Worm (Caenorhabditis elegans) whole organism, young adult: Measurements from ENCODE around the gene F38B2.4.

Source experiments
- B0019.2 ChIP-seq: fragments of 200-800 bp; sonication (Bioruptor generic); conservative IDR thresholded peaks from 2 replicates; pipeline ENCODE4 v1.3.6; 2022; ENCODE audit warnings: missing genetic modification reagents, missing genetic modification characterization, missing compliant biosample characterization
- B0261.1 ChIP-seq: sonication (generic microtip); optimal IDR thresholded peaks from 2 replicates; lab custom pipeline; 2016; ENCODE audit warnings: mild to moderate bottlenecking, missing genetic modification characterization, moderate library complexity, missing compliant biosample characterization
- F10E7.11 ChIP-seq: sonication (generic microtip); optimal IDR thresholded peaks from 2 replicates; lab custom pipeline; 2017; ENCODE audit warnings: mild to moderate bottlenecking, missing genetic modification characterization, moderate library complexity, missing compliant biosample characterization
- F22D6.2 ChIP-seq: sonication (generic microtip); optimal IDR thresholded peaks from 2 replicates; lab custom pipeline; 2016; ENCODE audit warnings: mild to moderate bottlenecking, missing genetic modification characterization, missing compliant biosample characterization
- F33H1.4 ChIP-seq: fragments of 200-800 bp; sonication (Bioruptor generic); IDR thresholded peaks from 2 replicates; pipeline ENCODE4 v1.3.6; 2022; ENCODE audit warnings: missing genetic modification reagents, missing genetic modification characterization, missing compliant biosample characterization
- F52B5.7 ChIP-seq: sonication (generic microtip); optimal IDR thresholded peaks from 2 replicates; lab custom pipeline; 2016; ENCODE audit warnings: mild to moderate bottlenecking, missing genetic modification characterization, missing compliant biosample characterization
- F55B11.4 ChIP-seq: sonication (generic microtip); optimal IDR thresholded peaks from 2 replicates; lab custom pipeline; 2016; ENCODE audit warnings: missing compliant biosample characterization, missing genetic modification characterization, borderline replicate concordance; ENCODE audit not compliant: insufficient read depth
- K11D2.4 ChIP-seq: fragments of 200-800 bp; sonication (Bioruptor generic); IDR thresholded peaks from 2 replicates; pipeline ENCODE4 v1.3.6; 2022; ENCODE audit warnings: missing genetic modification reagents, missing genetic modification characterization, missing compliant biosample characterization
- T07F8.4 ChIP-seq: sonication (generic microtip); optimal IDR thresholded peaks from 2 replicates; lab custom pipeline; 2016; ENCODE audit warnings: mild to moderate bottlenecking, missing genetic modification characterization, moderate library complexity, missing compliant biosample characterization
- Y53F4B.3 ChIP-seq: fragments of 200-800 bp; sonication (Bioruptor generic); IDR thresholded peaks from 2 replicates; pipeline ENCODE4 v1.3.6; 2022; ENCODE audit warnings: missing genetic modification reagents, missing genetic modification characterization, missing compliant biosample characterization
- Y56A3A.18 ChIP-seq: fragments of 200-800 bp; sonication (Bioruptor generic); IDR thresholded peaks from 2 replicates; pipeline ENCODE4 v1.3.6; 2022; ENCODE audit warnings: missing genetic modification reagents, missing genetic modification characterization, missing compliant biosample characterization
- Y67H2A.10 ChIP-seq: fragments of 200-800 bp; sonication (Bioruptor generic); conservative IDR thresholded peaks from 2 replicates; pipeline ENCODE4 v1.3.6; 2022; ENCODE audit warnings: missing genetic modification reagents, missing genetic modification characterization, missing compliant biosample characterization
- ZK185.1 ChIP-seq: sonication (generic microtip); optimal IDR thresholded peaks from 2 replicates; lab custom pipeline; 2016; ENCODE audit warnings: mild to moderate bottlenecking, missing genetic modification characterization, missing compliant biosample characterization; ENCODE audit not compliant: poor library complexity, severe bottlenecking
- aptf-2 ChIP-seq: fragments of 200-800 bp; sonication (Bioruptor generic); conservative IDR thresholded peaks from 2 replicates; pipeline ENCODE4 v1.3.6; 2022; ENCODE audit warnings: missing genetic modification reagents, missing genetic modification characterization, missing compliant biosample characterization
- ceh-40 ChIP-seq: fragments of 200-800 bp; sonication (Bioruptor generic); IDR thresholded peaks from 2 replicates; pipeline ENCODE4 v1.3.6; 2022; ENCODE audit warnings: missing genetic modification characterization, missing compliant biosample characterization
- ceh-58 ChIP-seq: fragments of 200-800 bp; sonication (Bioruptor generic); IDR thresholded peaks from 2 replicates; pipeline ENCODE4 v1.3.6; 2022; ENCODE audit warnings: missing genetic modification characterization, missing compliant biosample characterization
- ceh-91 ChIP-seq: fragments of 200-800 bp; sonication (Bioruptor generic); IDR thresholded peaks from 2 replicates; pipeline ENCODE4 v1.3.6; 2022; ENCODE audit warnings: missing genetic modification reagents, missing genetic modification characterization, missing compliant biosample characterization
- chd-7 ChIP-seq: sonication (generic microtip); optimal IDR thresholded peaks from 2 replicates; lab custom pipeline; 2016; ENCODE audit warnings: mild to moderate bottlenecking, missing genetic modification characterization, moderate library complexity, missing compliant biosample characterization
- egl-44 ChIP-seq: fragments of 200-800 bp; sonication (Bioruptor generic); IDR thresholded peaks from 2 replicates; pipeline ENCODE4 v1.3.6; 2022; ENCODE audit warnings: missing genetic modification reagents, missing genetic modification characterization, missing compliant biosample characterization
- fkh-3 ChIP-seq: sonication (generic microtip); optimal IDR thresholded peaks from 2 replicates; lab custom pipeline; 2016; ENCODE audit warnings: mild to moderate bottlenecking, missing genetic modification characterization, missing compliant biosample characterization
- gei-17 ChIP-seq: fragments of 200-800 bp; sonication (Bioruptor generic); optimal IDR thresholded peaks from 2 replicates; lab custom pipeline; 2018; ENCODE audit warnings: mild to moderate bottlenecking, missing genetic modification characterization, missing compliant biosample characterization
- him-1 ChIP-seq: sonication (generic microtip); optimal IDR thresholded peaks from 2 replicates; lab custom pipeline; 2016; ENCODE audit warnings: missing genotype, missing genetic modification reagents, missing genetic modification characterization, missing compliant biosample characterization
- lag-1 ChIP-seq: fragments of 200-800 bp; sonication (Bioruptor generic); IDR thresholded peaks from 2 replicates; pipeline ENCODE4 v1.3.6; 2022; ENCODE audit warnings: missing genetic modification reagents, missing genetic modification characterization, missing compliant biosample characterization
- lin-54 ChIP-seq: fragments of 200-800 bp; sonication (Bioruptor generic); optimal IDR thresholded peaks from 2 replicates; lab custom pipeline; 2018; ENCODE audit warnings: mild to moderate bottlenecking, missing genetic modification characterization, missing compliant biosample characterization
- mel-28 ChIP-seq: sonication (generic microtip); optimal IDR thresholded peaks from 2 replicates; lab custom pipeline; 2016; ENCODE audit warnings: borderline replicate concordance, mild to moderate bottlenecking, missing genetic modification characterization, missing compliant biosample characterization
- mes-4 ChIP-seq: sonication (generic microtip); optimal IDR thresholded peaks from 2 replicates; lab custom pipeline; 2016; ENCODE audit warnings: missing genotype, missing genetic modification characterization, missing compliant biosample characterization
- nfyb-1 ChIP-seq: fragments of 200-800 bp; sonication (Bioruptor generic); IDR thresholded peaks from 2 replicates; pipeline ENCODE4 v1.3.6; 2022; ENCODE audit warnings: missing genetic modification reagents, missing genetic modification characterization, missing compliant biosample characterization
- nhr-27 ChIP-seq: fragments of 200-800 bp; sonication (Bioruptor generic); optimal IDR thresholded peaks from 2 replicates; lab custom pipeline; 2018; ENCODE audit warnings: mild to moderate bottlenecking, missing genetic modification characterization, moderate library complexity, missing compliant biosample characterization
- sdz-38 ChIP-seq: sonication (generic microtip); optimal IDR thresholded peaks from 2 replicates; lab custom pipeline; 2016; ENCODE audit warnings: missing genotype, missing genetic modification characterization, missing compliant biosample characterization
- sea-2 ChIP-seq: fragments of 200-800 bp; sonication (Bioruptor generic); IDR thresholded peaks from 2 replicates; pipeline ENCODE4 v1.3.6; 2022; ENCODE audit warnings: missing genetic modification characterization, missing compliant biosample characterization
- snpc-4 ChIP-seq, 5 experiments: fragments of 150-350 bp in 1 of 5; sonication (generic microtip) in 4 of 5; optimal IDR thresholded peaks; 2 replicates each; lab custom pipeline; 2014 to 2018; ENCODE audit warnings: missing genetic modification characterization in 5 of 5, missing biosample characterization in 3 of 5, antibody characterized with exemption in 2 of 5, mild to moderate bottlenecking in 2 of 5, missing compliant biosample characterization in 2 of 5, missing genotype in 2 of 5, moderate library complexity in 2 of 5, missing genetic modification reagents in 1 of 5
- tbp1 ChIP-seq: fragments of 200-800 bp; sonication (Bioruptor generic); optimal IDR thresholded peaks from 2 replicates; lab custom pipeline; 2018; ENCODE audit warnings: mild to moderate bottlenecking, missing genetic modification characterization, missing compliant biosample characterization
- tbx-9 ChIP-seq: sonication (generic microtip); optimal IDR thresholded peaks from 2 replicates; lab custom pipeline; 2016; ENCODE audit warnings: borderline replicate concordance, missing genetic modification characterization, inconsistent platforms, missing compliant biosample characterization
- unc-130 ChIP-seq: sonication (generic microtip); optimal IDR thresholded peaks from 2 replicates; lab custom pipeline; 2016; ENCODE audit warnings: missing genetic modification reagents, missing genetic modification characterization, missing compliant biosample characterization
- xnd-1 ChIP-seq: sonication (generic microtip); optimal IDR thresholded peaks from 2 replicates; lab custom pipeline; 2016; ENCODE audit warnings: missing genotype, missing genetic modification reagents, missing genetic modification characterization, missing compliant biosample characterization
- zfh-2 ChIP-seq: fragments of 200-800 bp; sonication (Bioruptor generic); conservative IDR thresholded peaks from 2 replicates; pipeline ENCODE4 v1.3.6; 2022; ENCODE audit warnings: missing genetic modification reagents, missing genetic modification characterization, missing compliant biosample characterization
- zim-3 ChIP-seq: sonication (generic microtip); optimal IDR thresholded peaks from 2 replicates; lab custom pipeline; 2017; ENCODE audit warnings: mild to moderate bottlenecking, missing genetic modification characterization, moderate library complexity, missing compliant biosample characterization
- ztf-25 ChIP-seq: fragments of 200-800 bp; sonication (Bioruptor generic); IDR thresholded peaks from 2 replicates; pipeline ENCODE4 v1.3.6; 2022; ENCODE audit warnings: missing genetic modification reagents, missing genetic modification characterization, missing compliant biosample characterization
- ztf-26 ChIP-seq: sonication (generic microtip); optimal IDR thresholded peaks from 2 replicates; lab custom pipeline; 2017; ENCODE audit warnings: missing genetic modification characterization, missing compliant biosample characterization

The F38B2.4 gene

ce11 chrX:11270882-11271281 is 16.6 kb downstream of the F38B2.4 start, which contains the start of gene ifa-1:
TSS of gene ifa-1 (plus strand) at chrX:11271182.
- no peak for TF ChIP-seq Y56A3A.18 (GFP tag; lab: Robert Waterston, UW)
- TF ChIP-seq aptf-2 (GFP tag; lab: Robert Waterston, UW): no peak
- TF ChIP-seq fkh-3 (tag; lab: Kevin White, UChicago): no peak
- no peak for TF ChIP-seq snpc-4 (GFP tag; optimal IDR thresholded peaks at IDR 0.05; lab: Kevin White, UChicago)
- TF ChIP-seq snpc-4 (tag; optimal IDR thresholded peaks at IDR 0.05; lab: Kevin White, UChicago): no peak
- no peak for TF ChIP-seq xnd-1 (tag; lab: Kevin White, UChicago)
- no peak for TF ChIP-seq F55B11.4 (tag; lab: Kevin White, UChicago)
- TF ChIP-seq tbx-9 (tag; lab: Kevin White, UChicago): no peak
- TF ChIP-seq chd-7 (tag; lab: Kevin White, UChicago): no peak
- TF ChIP-seq ztf-25 (GFP tag; lab: Robert Waterston, UW): no peak
- TF ChIP-seq F33H1.4 (GFP tag; lab: Robert Waterston, UW): no peak
- no peak for TF ChIP-seq nhr-27 (tag; lab: Kevin White, UChicago)
- TF ChIP-seq Y67H2A.10 (GFP tag; lab: Robert Waterston, UW): no peak
- TF ChIP-seq nfyb-1 (GFP tag; lab: Robert Waterston, UW): no peak
- TF ChIP-seq mel-28 (tag; lab: Kevin White, UChicago): no peak
- no peak for TF ChIP-seq B0261.1

DNA sequence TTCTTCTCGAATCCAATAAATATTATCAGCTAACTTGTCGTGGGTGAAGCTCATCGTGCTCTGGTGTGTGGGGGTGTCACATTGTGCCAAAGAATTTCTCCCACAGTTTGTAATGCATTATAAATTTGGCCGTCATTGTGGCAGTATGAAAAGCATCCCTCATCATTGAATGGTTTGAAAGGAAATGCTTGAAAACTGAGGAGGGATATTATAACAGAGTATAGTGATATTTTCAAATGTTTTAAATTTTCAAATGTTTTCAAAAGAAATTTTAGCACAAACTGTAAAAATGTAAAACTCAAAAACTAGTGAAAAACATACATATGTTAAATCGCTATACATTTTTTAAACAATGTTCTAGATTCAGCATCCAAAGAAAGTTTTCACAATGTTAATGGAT is 18.5 kb downstream of the F38B2.4 start, which contains the start of gene C03A3.3:
Gene C03A3.3, minus strand, starts transcription at position 101 of the 400 bp plus-strand sequence.
- TF ChIP-seq him-1 (no peak), sea-2 (GFP tag; lab: Robert Waterston, UW) (no peak), ZK185.1 (tag; lab: Kevin White, UChicago) (no peak), zim-3 (no peak), gei-17 (no peak), sdz-38 (tag; lab: Kevin White, UChicago) (no peak), lin-54 (no peak), lag-1 (GFP tag; lab: Robert Waterston, UW) (no peak), ceh-91 (GFP tag; lab: Robert Waterston, UW) (no peak), ztf-26 (tag; lab: Kevin White, UChicago) (no peak)

ce11 chrX:11266711-11267110 is 20.8 kb downstream of the F38B2.4 start, which contains the start of gene C03A3.9:
TSS of gene C03A3.9 (plus strand) at chrX:11267011.
- TF ChIP-seq F22D6.2 (tag; lab: Kevin White, UChicago): no peak
- TF ChIP-seq ceh-40 (GFP tag; lab: Robert Waterston, UW): no peak
- no peak for TF ChIP-seq K11D2.4 (GFP tag; lab: Robert Waterston, UW)
- TF ChIP-seq F10E7.11: no peak
- TF ChIP-seq egl-44 (GFP tag; lab: Robert Waterston, UW): no peak
- TF ChIP-seq fkh-3 (tag; lab: Kevin White, UChicago): no peak
- no peak for TF ChIP-seq B0019.2 (GFP tag; lab: Robert Waterston, UW)
- TF ChIP-seq unc-130 (GFP tag; lab: Kevin White, UChicago): no peak
- no peak for TF ChIP-seq T07F8.4
- no peak for TF ChIP-seq F52B5.7
- TF ChIP-seq zfh-2 (GFP tag; lab: Robert Waterston, UW): no peak
- TF ChIP-seq ceh-58 (GFP tag; lab: Robert Waterston, UW): no peak
- no peak for TF ChIP-seq tbp1 (GFP tag; lab: Kevin White, UChicago)
- no peak for TF ChIP-seq mes-4
- TF ChIP-seq nfyb-1 (GFP tag; lab: Robert Waterston, UW): no peak
- TF ChIP-seq Y53F4B.3: no peak
